Fruit fly (Drosophila melanogaster) whole organism, embryonic: ENCODE data around the gene CG2182.
A peak's percentile ranks its signal among the peaks of the same experiment; 100 is the strongest.

ENCODE experiments used
- B-H1 ChIP-seq: fragments of 200-800 bp; sonication (Bioruptor generic); IDR thresholded peaks from 3 replicates; pipeline ENCODE4 v1.3.6; 2022; ENCODE audit warnings: missing biosample characterization, missing genetic modification characterization
- BEAF-32 ChIP-seq: fragments of 200-800 bp; sonication (Bioruptor generic); optimal IDR thresholded peaks from 3 replicates; lab custom pipeline; 2017; ENCODE audit warnings: missing biosample characterization, missing genetic modification characterization, mild to moderate bottlenecking, moderate library complexity, missing genetic modification reagents
- CG10565 ChIP-seq: fragments of 200-800 bp; sonication (Bioruptor generic); optimal IDR thresholded peaks from 3 replicates; lab custom pipeline; 2016; ENCODE audit warnings: missing biosample characterization, mild to moderate bottlenecking, missing genetic modification characterization
- CG10654 ChIP-seq: fragments of 200-800 bp; sonication (Bioruptor generic); optimal IDR thresholded peaks from 2 replicates; lab custom pipeline; 2016; ENCODE audit warnings: missing biosample characterization, missing genetic modification characterization
- CG12155 ChIP-seq: fragments of 200-800 bp; sonication (Bioruptor generic); optimal IDR thresholded peaks from 3 replicates; lab custom pipeline; 2016; ENCODE audit warnings: missing biosample characterization, missing genetic modification characterization
- CG12219 ChIP-seq: fragments of 200-800 bp; sonication (Bioruptor generic); optimal IDR thresholded peaks from 3 replicates; lab custom pipeline; 2018; ENCODE audit warnings: missing biosample characterization, mild to moderate bottlenecking, missing genetic modification characterization
- CG1233 ChIP-seq: fragments of 200-800 bp; sonication (Bioruptor generic); optimal IDR thresholded peaks from 4 replicates; lab custom pipeline; 2018; ENCODE audit warnings: missing biosample characterization, mild to moderate bottlenecking, missing genetic modification characterization
- CG14014 ChIP-seq: fragments of 200-800 bp; sonication (Bioruptor generic); IDR thresholded peaks from 2 replicates; pipeline ENCODE4 v1.3.6; 2022; ENCODE audit warnings: missing biosample characterization, missing genetic modification characterization
- CG14860 ChIP-seq: fragments of 200-800 bp; sonication (Bioruptor generic); IDR thresholded peaks from 3 replicates; pipeline ENCODE4 v1.3.6; 2022; ENCODE audit warnings: missing biosample characterization, missing genetic modification characterization; ENCODE audit not compliant: partially characterized antibody
- CG15269 ChIP-seq: fragments of 200-800 bp; sonication (Bioruptor generic); optimal IDR thresholded peaks from 2 replicates; lab custom pipeline; 2018; ENCODE audit warnings: missing biosample characterization, mild to moderate bottlenecking, missing genetic modification characterization, moderate library complexity
- CG17186 ChIP-seq: fragments of 200-800 bp; sonication (Bioruptor generic); optimal IDR thresholded peaks from 3 replicates; lab custom pipeline; 2017; ENCODE audit warnings: missing biosample characterization, missing genetic modification reagents, missing genetic modification characterization
- CG17361 ChIP-seq: fragments of 200-800 bp; sonication (Bioruptor generic); IDR thresholded peaks from 3 replicates; pipeline ENCODE4 v1.3.6; 2022; ENCODE audit warnings: missing biosample characterization, missing genetic modification characterization
- CG1792 ChIP-seq: fragments of 200-800 bp; sonication (Bioruptor generic); optimal IDR thresholded peaks from 2 replicates; lab custom pipeline; 2016; ENCODE audit warnings: missing biosample characterization, missing genetic modification characterization
- CG18619 ChIP-seq: fragments of 200-800 bp; sonication (Bioruptor generic); optimal IDR thresholded peaks from 3 replicates; lab custom pipeline; 2017; ENCODE audit warnings: missing biosample characterization, mild to moderate bottlenecking, missing genetic modification characterization
- CG18764 ChIP-seq: fragments of 200-800 bp; sonication (Bioruptor generic); optimal IDR thresholded peaks from 3 replicates; lab custom pipeline; 2016; ENCODE audit warnings: missing biosample characterization, missing genetic modification characterization
- CG2712 ChIP-seq: fragments of 200-800 bp; optimal IDR thresholded peaks from 3 replicates; lab custom pipeline; 2019; ENCODE audit warnings: missing biosample characterization, mild to moderate bottlenecking, missing genetic modification characterization, moderate library complexity
- CG30020 ChIP-seq: fragments of 200-800 bp; optimal IDR thresholded peaks from 2 replicates; lab custom pipeline; 2019; ENCODE audit warnings: missing biosample characterization, mild to moderate bottlenecking, missing genetic modification characterization, moderate library complexity
- CG31365 ChIP-seq: fragments of 200-800 bp; sonication (Bioruptor generic); optimal IDR thresholded peaks from 2 replicates; lab custom pipeline; 2018; ENCODE audit warnings: missing biosample characterization, mild to moderate bottlenecking, missing genetic modification characterization
- CG34224 ChIP-seq: fragments of 200-800 bp; sonication (Bioruptor generic); IDR thresholded peaks from 3 replicates; pipeline ENCODE4 v1.3.6; 2022; ENCODE audit warnings: missing biosample characterization, missing genetic modification characterization; ENCODE audit not compliant: partially characterized antibody
- CG6765 ChIP-seq: fragments of 200-800 bp; sonication (Bioruptor generic); optimal IDR thresholded peaks from 3 replicates; lab custom pipeline; 2017; ENCODE audit warnings: missing biosample characterization, mild to moderate bottlenecking, missing genetic modification characterization
- CG6791 ChIP-seq: fragments of 200-800 bp; sonication (Bioruptor generic); IDR thresholded peaks from 3 replicates; pipeline ENCODE4 v1.3.6; 2022; ENCODE audit warnings: missing biosample characterization, missing genetic modification characterization; ENCODE audit not compliant: partially characterized antibody
- CG6813 ChIP-seq: fragments of 200-800 bp; sonication (Bioruptor generic); optimal IDR thresholded peaks from 2 replicates; lab custom pipeline; 2017; ENCODE audit warnings: missing biosample characterization, missing genetic modification characterization, mild to moderate bottlenecking, moderate library complexity, missing genetic modification reagents
- CG7372 ChIP-seq: fragments of 200-800 bp; sonication (Bioruptor generic); IDR thresholded peaks from 2 replicates; pipeline ENCODE4 v1.3.6; 2022; ENCODE audit warnings: missing biosample characterization, missing genetic modification characterization
- CG8089 ChIP-seq: fragments of 200-800 bp; sonication (Bioruptor generic); optimal IDR thresholded peaks from 3 replicates; lab custom pipeline; 2016; ENCODE audit warnings: missing biosample characterization, missing genetic modification characterization
- CHES-1-like ChIP-seq: fragments of 200-800 bp; sonication (Bioruptor generic); optimal IDR thresholded peaks from 2 replicates; lab custom pipeline; 2016; ENCODE audit warnings: missing biosample characterization, missing genetic modification characterization
- Deaf1 ChIP-seq: fragments of 200-800 bp; optimal IDR thresholded peaks from 3 replicates; lab custom pipeline; 2019; ENCODE audit warnings: missing biosample characterization, mild to moderate bottlenecking, missing genetic modification characterization, moderate library complexity
- Hmx ChIP-seq: fragments of 200-800 bp; sonication (Bioruptor generic); optimal IDR thresholded peaks from 2 replicates; lab custom pipeline; 2016; ENCODE audit warnings: missing biosample characterization, missing genetic modification characterization
- Poxn ChIP-seq: fragments of 200-800 bp; sonication (Bioruptor generic); IDR thresholded peaks from 2 replicates; pipeline ENCODE4 v1.3.6; 2022; ENCODE audit warnings: missing biosample characterization, missing genetic modification characterization
- Sox102F ChIP-seq: fragments of 200-800 bp; sonication (Bioruptor generic); optimal IDR thresholded peaks from 2 replicates; lab custom pipeline; 2018; ENCODE audit warnings: missing biosample characterization, mild to moderate bottlenecking, missing genetic modification characterization, moderate library complexity
- Trl ChIP-seq, 3 experiments: fragments of >200 bp in 2 of 3; fragments of 200-800 bp in 1 of 3; sonication (Bioruptor generic) in 1 of 3; optimal IDR thresholded peaks; 2 replicates in 1 of 3; 3 replicates in 2 of 3; lab custom pipeline; 2016 to 2017; ENCODE audit warnings: missing biosample characterization in 1 of 3, missing genetic modification characterization in 1 of 3
- ase ChIP-seq: fragments of 200-800 bp; sonication (Bioruptor generic); IDR thresholded peaks from 3 replicates; pipeline ENCODE4 v1.3.6; 2022; ENCODE audit warnings: missing biosample characterization, missing genetic modification characterization
- danr ChIP-seq: fragments of 200-800 bp; sonication (Bioruptor generic); IDR thresholded peaks from 2 replicates; pipeline ENCODE4 v1.3.6; 2022; ENCODE audit warnings: missing biosample characterization, missing genetic modification characterization
- dimm ChIP-seq: fragments of 200-800 bp; sonication (Bioruptor generic); IDR thresholded peaks from 2 replicates; pipeline ENCODE4 v1.3.6; 2022; ENCODE audit warnings: missing biosample characterization, missing genetic modification characterization
- fd102C ChIP-seq: fragments of 200-800 bp; sonication (Bioruptor generic); optimal IDR thresholded peaks from 2 replicates; lab custom pipeline; 2018; ENCODE audit warnings: missing biosample characterization, mild to moderate bottlenecking, missing genetic modification characterization, moderate library complexity
- fd3F ChIP-seq: fragments of 200-800 bp; sonication (Bioruptor generic); optimal IDR thresholded peaks from 2 replicates; lab custom pipeline; 2018; ENCODE audit warnings: missing biosample characterization, mild to moderate bottlenecking, missing genetic modification characterization, moderate library complexity
- fd64A ChIP-seq: fragments of 200-800 bp; sonication (Bioruptor generic); optimal IDR thresholded peaks from 3 replicates; lab custom pipeline; 2018; ENCODE audit warnings: missing biosample characterization, mild to moderate bottlenecking, missing genetic modification characterization
- gce ChIP-seq: fragments of 200-800 bp; sonication (Bioruptor generic); IDR thresholded peaks from 3 replicates; pipeline ENCODE4 v1.3.6; 2022; ENCODE audit warnings: missing biosample characterization, missing genetic modification characterization
- gfzf ChIP-seq: fragments of 200-800 bp; sonication (Bioruptor generic); optimal IDR thresholded peaks from 2 replicates; lab custom pipeline; 2016; ENCODE audit warnings: missing biosample characterization, mild to moderate bottlenecking, missing genetic modification characterization, moderate library complexity
- gro ChIP-seq: fragments of 200-800 bp; sonication (Bioruptor generic); optimal IDR thresholded peaks from 2 replicates; lab custom pipeline; 2016; ENCODE audit warnings: missing biosample characterization, missing genetic modification characterization
- kni ChIP-seq: fragments of 200-800 bp; sonication (Bioruptor generic); optimal IDR thresholded peaks from 3 replicates; lab custom pipeline; 2017; ENCODE audit warnings: mild to moderate bottlenecking, missing biosample characterization, missing genetic modification reagents, missing genetic modification characterization
- lilli ChIP-seq: fragments of 200-800 bp; sonication (Bioruptor generic); optimal IDR thresholded peaks from 3 replicates; lab custom pipeline; 2016; ENCODE audit warnings: missing biosample characterization, missing genetic modification characterization
- lmd ChIP-seq: fragments of 200-800 bp; sonication (Bioruptor generic); IDR thresholded peaks from 2 replicates; pipeline ENCODE4 v1.3.6; 2022; ENCODE audit warnings: missing biosample characterization, missing genetic modification characterization
- nmo ChIP-seq: fragments of 200-800 bp; sonication (Bioruptor generic); optimal IDR thresholded peaks from 2 replicates; lab custom pipeline; 2018; ENCODE audit warnings: missing biosample characterization, mild to moderate bottlenecking, missing genetic modification characterization, moderate library complexity
- onecut ChIP-seq: fragments of 200-800 bp; sonication (Bioruptor generic); IDR thresholded peaks from 2 replicates; pipeline ENCODE4 v1.3.6; 2022; ENCODE audit warnings: missing biosample characterization, missing genetic modification characterization
- pfk ChIP-seq: fragments of 200-800 bp; sonication (Bioruptor generic); optimal IDR thresholded peaks from 2 replicates; lab custom pipeline; 2018; ENCODE audit warnings: missing biosample characterization, mild to moderate bottlenecking, missing genetic modification characterization, moderate library complexity
- seq ChIP-seq: fragments of 200-800 bp; sonication (Bioruptor generic); IDR thresholded peaks from 2 replicates; pipeline ENCODE4 v1.3.6; 2022; ENCODE audit warnings: missing biosample characterization, missing genetic modification characterization
- tap ChIP-seq: fragments of 200-800 bp; optimal IDR thresholded peaks from 3 replicates; lab custom pipeline; 2019; ENCODE audit warnings: missing biosample characterization, mild to moderate bottlenecking, missing genetic modification characterization, moderate library complexity
- wek ChIP-seq: fragments of 200-800 bp; sonication (Bioruptor generic); optimal IDR thresholded peaks from 3 replicates; lab custom pipeline; 2018; ENCODE audit warnings: missing biosample characterization, mild to moderate bottlenecking, missing genetic modification characterization, moderate library complexity
- zfh2 ChIP-seq: fragments of 200-800 bp; sonication (Bioruptor generic); optimal IDR thresholded peaks from 2 replicates; lab custom pipeline; 2016; ENCODE audit warnings: missing biosample characterization, missing genetic modification characterization

CG2182 gene

DNA sequence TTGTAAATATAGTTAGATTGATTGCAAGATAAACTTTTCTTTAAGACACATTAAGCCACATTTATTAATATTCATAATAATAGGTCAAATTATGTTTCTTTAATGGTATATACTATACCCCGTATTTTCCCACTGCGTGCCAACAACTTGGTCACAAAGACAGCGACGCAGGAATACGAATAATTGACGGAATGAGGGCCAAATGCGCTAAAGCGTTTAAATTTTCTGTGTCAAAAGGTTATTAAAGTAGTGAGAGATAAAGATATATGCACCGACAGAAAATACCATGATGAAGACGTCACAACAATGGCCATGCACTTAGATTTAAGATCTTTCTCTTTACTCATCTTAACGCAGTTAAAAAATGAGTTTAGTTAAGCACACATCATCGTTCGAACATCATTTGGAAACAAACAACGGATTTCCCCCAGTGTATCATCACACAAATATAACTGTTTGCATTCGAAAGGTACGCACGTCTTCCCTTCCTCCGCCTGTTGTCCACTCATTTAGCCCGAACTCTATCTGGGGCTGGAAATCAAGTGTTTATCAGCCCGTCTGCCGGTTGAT, 39.2 kb downstream of the CG2182 start (continued):
- TF ChIP-seq CG30020 (tag; lab: Kevin White, UChicago) (peak; percentile 17), CG7372 (GFP tag; lab: Robert Waterston, UW) (peak; percentile 55; the same call in 1 of the 2 replicates), CG31365 (no peak), danr (GFP tag; lab: Robert Waterston, UW) (no peak; the same call in 1 of the 2 replicates), CG8089 (peak; percentile 54), gce (GFP tag; lab: Robert Waterston, UW) (peak; percentile 74), Deaf1 (tag; lab: Kevin White, UChicago) (peak; percentile 25), CHES-1-like (peak; percentile 46), wek (GFP tag; lab: Kevin White, UChicago) (peak; percentile 29), CG2712 (peak; percentile 71), Sox102F (GFP tag; lab: Kevin White, UChicago) (peak; percentile 73), B-H1 (GFP tag; lab: Robert Waterston, UW) (peak; percentile 33; the same call in 2 of the 3 replicates), fd102C (GFP tag; lab: Kevin White, UChicago) (no peak), lilli (GFP tag; lab: Kevin White, UChicago) (peak; percentile 63), BEAF-32 (no peak), dimm (peak; percentile 68), onecut (GFP tag; lab: Robert Waterston, UW) (peak; percentile 39), CG14860 (GFP tag; lab: Robert Waterston, UW) (no peak), zfh2 (peak; percentile 38), CG10565 (GFP tag; lab: Kevin White, UChicago) (no peak), lmd (GFP tag; lab: Robert Waterston, UW) (peak; percentile 69), CG6813 (GFP tag; lab: Kevin White, UChicago) (peak; percentile 47), CG14014 (GFP tag; lab: Robert Waterston, UW) (peak; percentile 43; the same call in 1 of the 2 replicates), pfk (GFP tag; lab: Kevin White, UChicago) (no peak), CG34224 (GFP tag; lab: Robert Waterston, UW) (no peak), nmo (GFP tag; lab: Kevin White, UChicago) (peak; percentile 76), CG17361 (GFP tag; lab: Robert Waterston, UW) (peak; percentile 88), CG18619 (GFP tag; lab: Kevin White, UChicago) (peak; percentile 66), CG6791 (GFP tag; lab: Robert Waterston, UW) (no peak), tap (tag; lab: Kevin White, UChicago) (peak; percentile 47), fd64A (GFP tag; lab: Kevin White, UChicago) (peak; percentile 43), CG10654 (GFP tag; lab: Kevin White, UChicago) (peak; percentile 40), fd3F (peak; percentile 14), CG1233 (GFP tag; lab: Kevin White, UChicago) (peak; percentile 59), Hmx (GFP tag; lab: Kevin White, UChicago) (peak; percentile 9), CG18764 (GFP tag; lab: Kevin White, UChicago) (peak; percentile 50), ase (GFP tag; lab: Robert Waterston, UW) (peak; percentile 55; the same call in 1 of the 3 replicates), CG6765 (GFP tag; lab: Kevin White, UChicago) (no peak), gfzf (no peak), CG12219 (GFP tag; lab: Kevin White, UChicago) (peak; percentile 61), CG1792 (GFP tag; lab: Kevin White, UChicago) (peak; percentile 40), seq (GFP tag; lab: Robert Waterston, UW) (no peak), Trl (optimal IDR thresholded peaks at IDR 0.05; lab: Kevin White, UChicago) (no peak), Trl (GFP tag; optimal IDR thresholded peaks at IDR 0.05; lab: Kevin White, UChicago) (peak; percentile 44), gro (GFP tag; lab: Kevin White, UChicago) (peak; percentile 57), kni (GFP tag; lab: Kevin White, UChicago) (peak; percentile 34), CG15269 (tag; lab: Kevin White, UChicago) (peak; percentile 58), CG17186 (GFP tag; lab: Kevin White, UChicago) (no peak), Poxn (no peak), CG12155 (GFP tag; lab: Kevin White, UChicago) (no peak)
